Worm (Caenorhabditis elegans) whole organism, L4 larva: ENCODE measurements around the gene his-70.

Experiments
- D1046.2 ChIP-seq: fragments of 200-800 bp; sonication (Bioruptor generic); IDR thresholded peaks from 2 replicates; pipeline ENCODE4 v1.3.6; 2022; ENCODE audit warnings: missing genetic modification characterization, missing compliant biosample characterization
- F37D6.2 ChIP-seq: sonication (generic microtip); optimal IDR thresholded peaks from 2 replicates; lab custom pipeline; 2016; ENCODE audit warnings: mild to moderate bottlenecking, missing genetic modification characterization, missing compliant biosample characterization
- T26A8.4 ChIP-seq: fragments of 200-800 bp; sonication (Bioruptor generic); IDR thresholded peaks from 2 replicates; pipeline ENCODE4 v1.3.6; 2022; ENCODE audit warnings: missing genetic modification characterization, missing compliant biosample characterization
- aly-2 ChIP-seq: sonication (generic microtip); optimal IDR thresholded peaks from 2 replicates; lab custom pipeline; 2018; ENCODE audit warnings: missing biosample characterization, missing genetic modification characterization
- attf-4 ChIP-seq: sonication (generic microtip); optimal IDR thresholded peaks from 3 replicates; lab custom pipeline; 2017; ENCODE audit warnings: missing biosample characterization, missing genetic modification characterization
- ceh-20 ChIP-seq: fragments of 200-800 bp; sonication (Bioruptor generic); IDR thresholded peaks from 2 replicates; pipeline ENCODE4 v1.3.6; 2022; ENCODE audit warnings: missing genetic modification reagents, missing genetic modification characterization, missing compliant biosample characterization
- ceh-28 ChIP-seq: fragments of 150-350 bp; optimal IDR thresholded peaks from 2 replicates; lab custom pipeline; 2014; ENCODE audit warnings: missing biosample characterization, missing genetic modification reagents, missing genetic modification characterization
- ceh-62 ChIP-seq: sonication (generic microtip); optimal IDR thresholded peaks from 2 replicates; lab custom pipeline; 2017; ENCODE audit warnings: missing biosample characterization, missing genetic modification characterization
- ceh-82 ChIP-seq: sonication (generic microtip); optimal IDR thresholded peaks from 2 replicates; lab custom pipeline; 2017; ENCODE audit warnings: missing biosample characterization, missing genetic modification characterization
- daf-12 ChIP-seq: fragments of 150-350 bp; optimal IDR thresholded peaks from 2 replicates; lab custom pipeline; 2014; ENCODE audit warnings: missing biosample characterization, missing genetic modification reagents, missing genetic modification characterization
- daf-19 ChIP-seq: fragments of 200-800 bp; sonication (Bioruptor generic); conservative IDR thresholded peaks from 2 replicates; pipeline ENCODE4 v1.3.6; 2022; ENCODE audit warnings: missing genetic modification characterization, missing compliant biosample characterization
- daf-8 ChIP-seq: fragments of 200-800 bp; sonication (Bioruptor generic); IDR thresholded peaks from 2 replicates; pipeline ENCODE4 v1.3.6; 2022; ENCODE audit warnings: missing genetic modification characterization, missing compliant biosample characterization
- dmd-9 ChIP-seq: fragments of 200-800 bp; sonication (Bioruptor generic); IDR thresholded peaks from 2 replicates; pipeline ENCODE4 v1.3.6; 2022; ENCODE audit warnings: missing genetic modification reagents, missing genetic modification characterization, missing compliant biosample characterization
- dve-1 ChIP-seq: sonication (generic microtip); optimal IDR thresholded peaks from 2 replicates; lab custom pipeline; 2017; ENCODE audit warnings: antibody characterized with exemption, mild to moderate bottlenecking, missing genetic modification characterization, missing compliant biosample characterization; ENCODE audit not compliant: insufficient read depth
- fos-1 ChIP-seq: fragments of 150-350 bp; optimal IDR thresholded peaks from 2 replicates; lab custom pipeline; 2014; ENCODE audit warnings: missing biosample characterization, missing genetic modification characterization
- hif-1 ChIP-seq, 2 experiments: sonication (generic microtip); optimal IDR thresholded peaks; 2 replicates each; lab custom pipeline; 2016 to 2017; ENCODE audit warnings: missing compliant biosample characterization in 2 of 2, missing genetic modification characterization in 2 of 2, missing genetic modification reagents in 2 of 2, missing genotype in 2 of 2, mild to moderate bottlenecking in 1 of 2
- hlh-11 ChIP-seq: fragments of 200-800 bp; sonication (Bioruptor generic); optimal IDR thresholded peaks from 2 replicates; lab custom pipeline; 2018; ENCODE audit warnings: mild to moderate bottlenecking, missing genetic modification characterization, missing compliant biosample characterization
- hlh-30 ChIP-seq: sonication (generic microtip); optimal IDR thresholded peaks from 2 replicates; lab custom pipeline; 2017; ENCODE audit warnings: antibody characterized with exemption, mild to moderate bottlenecking, missing genetic modification characterization, missing compliant biosample characterization; ENCODE audit not compliant: insufficient read depth
- hmg-1.1 ChIP-seq: fragments of 200-800 bp; sonication (Bioruptor generic); IDR thresholded peaks from 2 replicates; pipeline ENCODE4 v1.3.6; 2022; ENCODE audit warnings: missing genetic modification reagents, missing genetic modification characterization, missing compliant biosample characterization
- lin-1 ChIP-seq: fragments of 200-800 bp; sonication (Bioruptor generic); IDR thresholded peaks from 2 replicates; pipeline ENCODE4 v1.3.6; 2022; ENCODE audit warnings: missing genetic modification reagents, missing genetic modification characterization, missing compliant biosample characterization
- lin-15B ChIP-seq: fragments of 150-350 bp; sonication (generic microtip); optimal IDR thresholded peaks from 3 replicates; lab custom pipeline; 2014; ENCODE audit warnings: missing biosample characterization, missing genetic modification characterization
- mdt-29 ChIP-seq: fragments of 200-800 bp; sonication (Bioruptor generic); IDR thresholded peaks from 2 replicates; pipeline ENCODE4 v1.3.6; 2022; ENCODE audit warnings: missing genetic modification reagents, missing genetic modification characterization, missing compliant biosample characterization
- mep-1 ChIP-seq: fragments of 150-350 bp; sonication (generic microtip); optimal IDR thresholded peaks from 3 replicates; lab custom pipeline; 2014; ENCODE audit warnings: missing biosample characterization, missing genetic modification characterization
- mxl-3 ChIP-seq: fragments of 200-800 bp; sonication (Bioruptor generic); optimal IDR thresholded peaks from 2 replicates; lab custom pipeline; 2018; ENCODE audit warnings: mild to moderate bottlenecking, missing genetic modification characterization, missing compliant biosample characterization
- nhr-102 ChIP-seq: sonication (generic microtip); optimal IDR thresholded peaks from 2 replicates; lab custom pipeline; 2016; ENCODE audit warnings: mild to moderate bottlenecking, missing genetic modification characterization, moderate library complexity, missing compliant biosample characterization
- nhr-28 ChIP-seq: fragments of 150-350 bp; optimal IDR thresholded peaks from 2 replicates; lab custom pipeline; 2014; ENCODE audit warnings: missing biosample characterization, missing genetic modification characterization
- nhr-42 ChIP-seq: fragments of 200-800 bp; sonication (Bioruptor generic); IDR thresholded peaks from 2 replicates; pipeline ENCODE4 v1.3.6; 2022; ENCODE audit warnings: missing genetic modification characterization, missing compliant biosample characterization
- nhr-6 ChIP-seq: fragments of 150-350 bp; optimal IDR thresholded peaks from 2 replicates; lab custom pipeline; 2014; ENCODE audit warnings: missing biosample characterization, missing genetic modification characterization
- nhr-76 ChIP-seq: fragments of 150-350 bp; optimal IDR thresholded peaks from 2 replicates; lab custom pipeline; 2014; ENCODE audit warnings: missing biosample characterization, missing genetic modification characterization
- php-3 ChIP-seq: fragments of 200-800 bp; sonication (Bioruptor generic); IDR thresholded peaks from 2 replicates; pipeline ENCODE4 v1.3.6; 2022; ENCODE audit warnings: missing genetic modification reagents, missing genetic modification characterization, missing compliant biosample characterization
- pqm-1 ChIP-seq: sonication (generic microtip); optimal IDR thresholded peaks from 2 replicates; lab custom pipeline; 2017; ENCODE audit warnings: missing biosample characterization, missing genetic modification characterization
- snpc-4 ChIP-seq: fragments of 150-350 bp; optimal IDR thresholded peaks from 2 replicates; lab custom pipeline; 2014; ENCODE audit warnings: missing biosample characterization, missing genetic modification characterization
- spr-1 ChIP-seq: sonication (generic microtip); optimal IDR thresholded peaks from 2 replicates; lab custom pipeline; 2016; ENCODE audit warnings: mild to moderate bottlenecking, missing genetic modification characterization, missing compliant biosample characterization
- spr-3 ChIP-seq: fragments of 200-800 bp; sonication (Bioruptor generic); optimal IDR thresholded peaks from 2 replicates; lab custom pipeline; 2018; ENCODE audit warnings: mild to moderate bottlenecking, missing genetic modification characterization, missing compliant biosample characterization
- unc-130 ChIP-seq: sonication (generic microtip); optimal IDR thresholded peaks from 2 replicates; lab custom pipeline; 2016; ENCODE audit warnings: missing genetic modification reagents, missing genetic modification characterization, missing compliant biosample characterization
- unc-62 ChIP-seq, 3 experiments: fragments of 150-350 bp in 1 of 3; sonication (generic microtip); optimal IDR thresholded peaks in 2 of 3; peaks in 1 of 3; 1 replicate in 1 of 3; 2 replicates in 2 of 3; lab custom pipeline; 2014 to 2017; ENCODE audit warnings: missing biosample characterization in 3 of 3, missing genetic modification characterization in 3 of 3, missing genetic modification reagents in 3 of 3, missing genotype in 1 of 3
- vab-7 ChIP-seq: fragments of 200-800 bp; sonication (Bioruptor generic); IDR thresholded peaks from 2 replicates; pipeline ENCODE4 v1.3.6; 2022; ENCODE audit warnings: missing genetic modification reagents, missing genetic modification characterization, missing compliant biosample characterization
- zfp-3 ChIP-seq: fragments of 200-800 bp; sonication (Bioruptor generic); conservative IDR thresholded peaks from 2 replicates; pipeline ENCODE4 v1.3.6; 2022; ENCODE audit warnings: missing genetic modification reagents, missing genetic modification characterization, missing compliant biosample characterization
- zip-2 ChIP-seq: fragments of 150-350 bp; optimal IDR thresholded peaks from 2 replicates; lab custom pipeline; 2014; ENCODE audit warnings: missing biosample characterization, missing genetic modification characterization

his-70 gene

ce11 chrIII:4015382-4015986 lies 44.4 kb downstream of the his-70 start (continued):
- TF ChIP-seq hif-1 (tag; optimal IDR thresholded peaks at IDR 0.05; lab: Kevin White, UChicago) (no peak), unc-130 (GFP tag; lab: Kevin White, UChicago) (peak; percentile 76), zip-2 (tag; lab: Kevin White, UChicago) (no peak), hlh-30 (tag; lab: Kevin White, UChicago) (no peak), ceh-20 (GFP tag; lab: Robert Waterston, UW) (no peak), lin-15B (tag; lab: Kevin White, UChicago) (no peak), snpc-4 (no peak), nhr-76 (tag; lab: Kevin White, UChicago) (no peak), ceh-28 (tag; lab: Kevin White, UChicago) (no peak), vab-7 (GFP tag; lab: Robert Waterston, UW) (no peak), spr-3 (peak; percentile 71), dmd-9 (GFP tag; lab: Robert Waterston, UW) (no peak), daf-19 (0 out of 2 replicates have a peak, but pooled peaks have one; percentile 56), D1046.2 (GFP tag; lab: Robert Waterston, UW) (no peak), mxl-3 (GFP tag; lab: Kevin White, UChicago) (no peak), fos-1 (no peak), lin-1 (GFP tag; lab: Robert Waterston, UW) (peak; percentile 56), hmg-1.1 (GFP tag; lab: Robert Waterston, UW) (peak; percentile 53), mep-1 (tag; lab: Kevin White, UChicago) (peak; percentile 74), mdt-29 (GFP tag; lab: Robert Waterston, UW) (no peak), attf-4 (tag; lab: Kevin White, UChicago) (no peak), daf-12 (tag; lab: Kevin White, UChicago) (no peak), T26A8.4 (peak; percentile 66)

ce11 chrIII:4013061-4013460 lies 46.9 kb downstream of the his-70 start:
- TF ChIP-seq unc-62 (GFP tag; optimal IDR thresholded peaks at IDR 0.05 in 1 of 2; lab: Kevin White, UChicago), result peak in 1 of 2 experiments; percentile 95
- no peak for TF ChIP-seq unc-62 (tag; optimal IDR thresholded peaks at IDR 0.05; lab: Kevin White, UChicago)
- no peak for TF ChIP-seq ceh-62 (tag; lab: Kevin White, UChicago)
- TF ChIP-seq, all 104 proteins: peak for 1

- TF ChIP-seq F37D6.2, result no peak
- TF ChIP-seq ceh-62 (tag; lab: Kevin White, UChicago), result no peak
- no peak for TF ChIP-seq nhr-6 (tag; lab: Kevin White, UChicago)
- TF ChIP-seq snpc-4, result no peak
- TF ChIP-seq zfp-3 (GFP tag; lab: Robert Waterston, UW), result no peak
- no peak for TF ChIP-seq php-3
- TF ChIP-seq zip-2 (tag; lab: Kevin White, UChicago), result no peak
- no peak for TF ChIP-seq hlh-30 (tag; lab: Kevin White, UChicago)
- TF ChIP-seq vab-7 (GFP tag; lab: Robert Waterston, UW), result no peak
- no peak for TF ChIP-seq daf-12 (tag; lab: Kevin White, UChicago)
- TF ChIP-seq nhr-42 (GFP tag; lab: Robert Waterston, UW), result no peak
- no peak for TF ChIP-seq daf-8
- TF ChIP-seq mep-1 (tag; lab: Kevin White, UChicago), result no peak
- no peak for TF ChIP-seq spr-1 (tag; lab: Kevin White, UChicago)
- TF ChIP-seq dve-1, result no peak
These were observed 47.9 kb downstream of the his-70 start, which contains the start of gene C36E8.4 for ce11 chrIII:4012036-4012435. Gene C36E8.4 (plus strand): TSS chrIII:4012336.

DNA sequence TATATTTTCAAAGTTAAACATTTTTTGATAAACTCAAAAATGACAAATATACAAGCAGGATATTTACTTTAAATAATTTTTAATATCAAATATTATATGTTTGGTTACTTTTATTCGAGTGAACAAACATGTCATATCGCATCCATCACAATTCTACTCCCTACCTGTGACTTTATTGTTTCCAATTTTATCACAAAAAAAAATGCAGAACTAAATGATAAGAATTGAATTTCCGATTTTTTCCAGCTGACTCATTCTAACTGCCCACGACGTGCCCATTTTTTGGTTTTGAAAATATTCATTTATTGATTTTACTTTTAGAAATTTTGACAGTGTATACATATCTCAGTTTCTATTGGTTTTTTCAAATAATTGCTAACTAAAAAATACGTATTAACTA lies 48.9 kb downstream of the his-70 start:
- TF ChIP-seq hlh-30 (tag; lab: Kevin White, UChicago), result no peak
- TF ChIP-seq aly-2, result no peak
- peak; percentile 54 for TF ChIP-seq nhr-28 (tag; lab: Kevin White, UChicago)
- TF ChIP-seq nhr-42 (GFP tag; lab: Robert Waterston, UW), result no peak
- no peak for TF ChIP-seq ceh-82 (tag; lab: Kevin White, UChicago)
- TF ChIP-seq pqm-1 (tag; lab: Kevin White, UChicago), result peak; percentile 68
- peak; percentile 23 for TF ChIP-seq hlh-11 (tag; lab: Kevin White, UChicago)
- no peak for TF ChIP-seq nhr-102 (tag; lab: Kevin White, UChicago)
- peak; percentile 23 for TF ChIP-seq dve-1
- TF ChIP-seq, all 104 proteins: peak for 4
